Fruit fly (Drosophila melanogaster) whole organism, embryonic: ENCODE data around the gene CG13671.
A peak's percentile ranks its signal among the peaks of the same experiment; 100 is the strongest.

ENCODE experiments used
- BtbVII ChIP-seq: fragments of 200-800 bp; sonication (Bioruptor generic); optimal IDR thresholded peaks from 3 replicates; lab custom pipeline; 2017; ENCODE audit warnings: missing biosample characterization, mild to moderate bottlenecking, missing genetic modification characterization
- CG10366 ChIP-seq: fragments of 200-800 bp; sonication (Bioruptor generic); IDR thresholded peaks from 2 replicates; pipeline ENCODE4 v1.3.6; 2022; ENCODE audit warnings: missing biosample characterization, missing genetic modification characterization
- CG11398 ChIP-seq: fragments of 200-800 bp; sonication (Bioruptor generic); optimal IDR thresholded peaks from 2 replicates; lab custom pipeline; 2016; ENCODE audit warnings: missing biosample characterization, missing genetic modification characterization
- CG13894 ChIP-seq: fragments of 200-800 bp; sonication (Bioruptor generic); optimal IDR thresholded peaks from 3 replicates; lab custom pipeline; 2018; ENCODE audit warnings: missing biosample characterization, mild to moderate bottlenecking, missing genetic modification characterization, moderate library complexity
- CG14710 ChIP-seq: fragments of 200-800 bp; sonication (Bioruptor generic); optimal IDR thresholded peaks from 3 replicates; lab custom pipeline; 2019; ENCODE audit warnings: missing biosample characterization, mild to moderate bottlenecking, missing genetic modification characterization, moderate library complexity
- CG16813 ChIP-seq: fragments of 200-800 bp; sonication (Bioruptor generic); IDR thresholded peaks from 3 replicates; pipeline ENCODE4 v1.3.6; 2022; ENCODE audit warnings: missing biosample characterization, missing genetic modification characterization; ENCODE audit not compliant: partially characterized antibody
- CG17385 ChIP-seq: fragments of 200-800 bp; sonication (Bioruptor generic); optimal IDR thresholded peaks from 3 replicates; lab custom pipeline; 2018; ENCODE audit warnings: missing biosample characterization, mild to moderate bottlenecking, missing genetic modification characterization
- CG17912 ChIP-seq: fragments of 200-800 bp; sonication (Bioruptor generic); optimal IDR thresholded peaks from 2 replicates; lab custom pipeline; 2018; ENCODE audit warnings: missing biosample characterization, mild to moderate bottlenecking, missing genetic modification characterization
- CG18011 ChIP-seq: fragments of 200-800 bp; sonication (Bioruptor generic); optimal IDR thresholded peaks from 2 replicates; lab custom pipeline; 2017; ENCODE audit warnings: missing biosample characterization, missing genetic modification characterization, mild to moderate bottlenecking, moderate library complexity, missing genotype
- CG2712 ChIP-seq: fragments of 200-800 bp; optimal IDR thresholded peaks from 3 replicates; lab custom pipeline; 2019; ENCODE audit warnings: missing biosample characterization, mild to moderate bottlenecking, missing genetic modification characterization, moderate library complexity
- CG30020 ChIP-seq: fragments of 200-800 bp; optimal IDR thresholded peaks from 2 replicates; lab custom pipeline; 2019; ENCODE audit warnings: missing biosample characterization, mild to moderate bottlenecking, missing genetic modification characterization, moderate library complexity
- CG32767 ChIP-seq: fragments of 200-800 bp; sonication (Bioruptor generic); IDR thresholded peaks from 2 replicates; pipeline ENCODE4 v1.3.6; 2022; ENCODE audit warnings: missing biosample characterization, missing genetic modification characterization
- CG34224 ChIP-seq: fragments of 200-800 bp; sonication (Bioruptor generic); IDR thresholded peaks from 3 replicates; pipeline ENCODE4 v1.3.6; 2022; ENCODE audit warnings: missing biosample characterization, missing genetic modification characterization; ENCODE audit not compliant: partially characterized antibody
- CG7372 ChIP-seq: fragments of 200-800 bp; sonication (Bioruptor generic); IDR thresholded peaks from 2 replicates; pipeline ENCODE4 v1.3.6; 2022; ENCODE audit warnings: missing biosample characterization, missing genetic modification characterization
- CG8290 ChIP-seq, 3 experiments: fragments of 200-800 bp; sonication (Bioruptor generic); optimal IDR thresholded peaks; 2 replicates each; lab custom pipeline; 2016 to 2019; ENCODE audit warnings: missing biosample characterization in 3 of 3, missing genetic modification characterization in 3 of 3, mild to moderate bottlenecking in 2 of 3, moderate library complexity in 1 of 3
- CG9437 ChIP-seq: fragments of 200-800 bp; sonication (Bioruptor generic); optimal IDR thresholded peaks from 2 replicates; lab custom pipeline; 2018; ENCODE audit warnings: missing biosample characterization, mild to moderate bottlenecking, missing genetic modification characterization
- CG9932 ChIP-seq: fragments of 200-800 bp; sonication (Bioruptor generic); IDR thresholded peaks from 2 replicates; pipeline ENCODE4 v1.3.6; 2022; ENCODE audit warnings: missing biosample characterization, missing genetic modification characterization
- D ChIP-seq, 2 experiments: fragments of 200-800 bp in 1 of 2; fragments of >200 bp in 1 of 2; sonication (Bioruptor generic) in 1 of 2; optimal IDR thresholded peaks; 2 replicates in 1 of 2; 3 replicates in 1 of 2; lab custom pipeline; 2017; ENCODE audit warnings: mild to moderate bottlenecking in 1 of 2, missing biosample characterization in 1 of 2, missing genetic modification characterization in 1 of 2, missing genetic modification reagents in 1 of 2
- Dek ChIP-seq: fragments of 200-800 bp; sonication (Bioruptor generic); optimal IDR thresholded peaks from 3 replicates; lab custom pipeline; 2019; ENCODE audit warnings: missing biosample characterization, mild to moderate bottlenecking, missing genetic modification characterization, moderate library complexity
- Doc3 ChIP-seq: fragments of 200-800 bp; sonication (Bioruptor generic); IDR thresholded peaks from 3 replicates; pipeline ENCODE4 v1.3.6; 2022; ENCODE audit warnings: missing biosample characterization, missing genetic modification characterization; ENCODE audit not compliant: partially characterized antibody
- Dref ChIP-seq: fragments of 200-800 bp; sonication (Bioruptor generic); IDR thresholded peaks from 2 replicates; pipeline ENCODE4 v1.3.6; 2022; ENCODE audit warnings: missing biosample characterization, missing genetic modification characterization
- E2f2 ChIP-seq: fragments of 200-800 bp; sonication (Bioruptor generic); IDR thresholded peaks from 2 replicates; pipeline ENCODE4 v1.3.6; 2022; ENCODE audit warnings: missing biosample characterization, missing genetic modification characterization
- Ets65A ChIP-seq: fragments of 200-800 bp; sonication (Bioruptor generic); peaks from one replicate; lab custom pipeline; 2016; ENCODE audit warnings: missing biosample characterization, missing genetic modification characterization
- HLH4C ChIP-seq: fragments of 200-800 bp; sonication (Bioruptor generic); IDR thresholded peaks from 3 replicates; pipeline ENCODE4 v1.3.6; 2022; ENCODE audit warnings: missing biosample characterization, missing genetic modification characterization; ENCODE audit not compliant: partially characterized antibody
- Hr78 ChIP-seq, 2 experiments: fragments of 200-800 bp in 1 of 2; fragments of >200 bp in 1 of 2; sonication (Bioruptor generic) in 1 of 2; optimal IDR thresholded peaks; 2 replicates each; lab custom pipeline; 2017 to 2019; ENCODE audit warnings: missing biosample characterization in 2 of 2, missing genetic modification characterization in 2 of 2, mild to moderate bottlenecking in 1 of 2, moderate library complexity in 1 of 2
- Med ChIP-seq: fragments of 200-800 bp; sonication (Bioruptor generic); peaks from one replicate; lab custom pipeline; 2016; ENCODE audit warnings: missing biosample characterization, missing genetic modification characterization, mild to moderate bottlenecking, inconsistent platforms, moderate library complexity
- Myb ChIP-seq: fragments of 200-800 bp; sonication (Bioruptor generic); optimal IDR thresholded peaks from 2 replicates; lab custom pipeline; 2016; ENCODE audit warnings: missing biosample characterization, missing genetic modification characterization
- Neu2 ChIP-seq: fragments of 200-800 bp; sonication (Bioruptor generic); optimal IDR thresholded peaks from 3 replicates; lab custom pipeline; 2016; ENCODE audit warnings: missing biosample characterization, missing genetic modification characterization, borderline replicate concordance
- Pdp1 ChIP-seq, 2 experiments: fragments of 200-800 bp; sonication (Bioruptor generic); optimal IDR thresholded peaks; 3 replicates each; lab custom pipeline; 2016; ENCODE audit warnings: missing biosample characterization in 2 of 2, missing genetic modification characterization in 2 of 2, mild to moderate bottlenecking in 1 of 2, moderate library complexity in 1 of 2
- Sry-δ ChIP-seq: fragments of 200-800 bp; sonication (Bioruptor generic); optimal IDR thresholded peaks from 2 replicates; lab custom pipeline; 2016; ENCODE audit warnings: missing biosample characterization, missing genetic modification characterization
- Stat92E ChIP-seq, 3 experiments: fragments of >200 bp in 2 of 3; fragments of 200-800 bp in 1 of 3; sonication (Bioruptor generic) in 1 of 3; optimal IDR thresholded peaks; 2 replicates each; lab custom pipeline; 2017 to 2019; ENCODE audit warnings: missing biosample characterization in 3 of 3, missing genetic modification characterization in 3 of 3, mild to moderate bottlenecking in 1 of 3, moderate library complexity in 1 of 3
- ara ChIP-seq: fragments of 200-800 bp; sonication (Bioruptor generic); IDR thresholded peaks from 2 replicates; pipeline ENCODE4 v1.3.6; 2022; ENCODE audit warnings: missing biosample characterization, missing genetic modification characterization
- chinmo ChIP-seq: fragments of 200-800 bp; sonication (Bioruptor generic); IDR thresholded peaks from 4 replicates; pipeline ENCODE4 v1.3.6; 2022; ENCODE audit warnings: missing biosample characterization, missing genetic modification characterization; ENCODE audit not compliant: partially characterized antibody
- crp ChIP-seq, 2 experiments: fragments of 200-800 bp; sonication (Bioruptor generic); optimal IDR thresholded peaks; 2 replicates in 1 of 2; 3 replicates in 1 of 2; lab custom pipeline; 2017; ENCODE audit warnings: missing biosample characterization in 2 of 2, missing genetic modification characterization in 2 of 2, mild to moderate bottlenecking in 1 of 2, moderate library complexity in 1 of 2
- da ChIP-seq: fragments of 200-800 bp; sonication (Bioruptor generic); optimal IDR thresholded peaks from 2 replicates; lab custom pipeline; 2016; ENCODE audit warnings: missing biosample characterization, missing genetic modification characterization
- dati ChIP-seq: fragments of 200-800 bp; sonication (Bioruptor generic); IDR thresholded peaks from 2 replicates; pipeline ENCODE4 v1.3.6; 2022; ENCODE audit warnings: missing biosample characterization, missing genetic modification characterization
- grau ChIP-seq: fragments of 200-800 bp; optimal IDR thresholded peaks from 3 replicates; lab custom pipeline; 2019; ENCODE audit warnings: missing biosample characterization, mild to moderate bottlenecking, missing genetic modification characterization, moderate library complexity
- gro ChIP-seq: fragments of 200-800 bp; sonication (Bioruptor generic); optimal IDR thresholded peaks from 2 replicates; lab custom pipeline; 2016; ENCODE audit warnings: missing biosample characterization, missing genetic modification characterization
- nerfin-1 ChIP-seq: fragments of 200-800 bp; sonication (Bioruptor generic); optimal IDR thresholded peaks from 3 replicates; lab custom pipeline; 2019; ENCODE audit warnings: missing biosample characterization, mild to moderate bottlenecking, missing genetic modification characterization, moderate library complexity
- nerfin-2 ChIP-seq: fragments of 200-800 bp; sonication (Bioruptor generic); IDR thresholded peaks from 2 replicates; pipeline ENCODE4 v1.3.6; 2022; ENCODE audit warnings: missing biosample characterization, missing genetic modification characterization; ENCODE audit not compliant: partially characterized antibody
- phol ChIP-seq: fragments of 200-800 bp; sonication (Bioruptor generic); optimal IDR thresholded peaks from 3 replicates; lab custom pipeline; 2018; ENCODE audit warnings: missing biosample characterization, mild to moderate bottlenecking, missing genetic modification characterization, moderate library complexity
- psq ChIP-seq: fragments of 200-800 bp; sonication (Bioruptor generic); optimal IDR thresholded peaks from 2 replicates; lab custom pipeline; 2017; ENCODE audit warnings: missing biosample characterization, missing genetic modification characterization
- ranshi ChIP-seq: fragments of 200-800 bp; sonication (Bioruptor generic); IDR thresholded peaks from 2 replicates; pipeline ENCODE4 v1.3.6; 2022; ENCODE audit warnings: missing biosample characterization, missing genetic modification characterization
- run ChIP-seq: fragments of 200-800 bp; sonication (Bioruptor generic); optimal IDR thresholded peaks from 3 replicates; lab custom pipeline; 2018; ENCODE audit warnings: missing biosample characterization, mild to moderate bottlenecking, missing genetic modification characterization
- sens ChIP-seq: fragments of 200-800 bp; sonication (Bioruptor generic); peaks from one replicate; lab custom pipeline; 2016; ENCODE audit warnings: missing biosample characterization, missing genetic modification characterization
- stwl ChIP-seq: fragments of 200-800 bp; sonication (Bioruptor generic); optimal IDR thresholded peaks from 3 replicates; lab custom pipeline; 2018; ENCODE audit warnings: missing biosample characterization, mild to moderate bottlenecking, missing genetic modification characterization, moderate library complexity
- tap ChIP-seq: fragments of 200-800 bp; optimal IDR thresholded peaks from 3 replicates; lab custom pipeline; 2019; ENCODE audit warnings: missing biosample characterization, mild to moderate bottlenecking, missing genetic modification characterization, moderate library complexity
- unc-4 ChIP-seq: fragments of 200-800 bp; sonication (Bioruptor generic); IDR thresholded peaks from 2 replicates; pipeline ENCODE4 v1.3.6; 2022; ENCODE audit warnings: missing biosample characterization, missing genetic modification characterization; ENCODE audit not compliant: partially characterized antibody

The CG13671 gene

dm6 chr3L:8338921-8339320 lies 39.1 kb downstream of the CG13671 start, which contains the start of gene Pex2 (continued):
- TF ChIP-seq D (optimal IDR thresholded peaks at IDR 0.05; lab: Kevin White, UChicago) (no peak), D (GFP tag; optimal IDR thresholded peaks at IDR 0.05; lab: Kevin White, UChicago) (no peak), Dref (GFP tag; lab: Robert Waterston, UW) (peak; percentile 66), CG9437 (GFP tag; lab: Kevin White, UChicago) (no peak), CG16813 (GFP tag; lab: Robert Waterston, UW) (0 out of 3 replicates have a peak, but pooled peaks have one; percentile 31), stwl (peak; percentile 95), CG7372 (GFP tag; lab: Robert Waterston, UW) (no peak), psq (no peak), Pdp1 (GFP tag; optimal IDR thresholded peaks at IDR 0.05; lab: Kevin White, UChicago) (no peak), crp (GFP tag; optimal IDR thresholded peaks at IDR 0.05; lab: Kevin White, UChicago) (peak in 1 of 2 experiments; percentile 18), HLH4C (GFP tag; lab: Robert Waterston, UW) (peak; percentile 37; the same call in 1 of the 3 replicates), da (GFP tag; lab: Kevin White, UChicago) (no peak), sens (GFP tag; lab: Kevin White, UChicago) (peak; percentile 78), Hr78 (GFP tag; optimal IDR thresholded peaks at IDR 0.05; lab: Kevin White, UChicago) (peak in 1 of 2 experiments; percentile 60), CG34224 (GFP tag; lab: Robert Waterston, UW) (peak; percentile 34; the same call in 1 of the 3 replicates), run (tag; lab: Kevin White, UChicago) (no peak), CG13894 (tag; lab: Kevin White, UChicago) (no peak), Sry-δ (GFP tag; lab: Kevin White, UChicago) (peak; percentile 84), CG10366 (GFP tag; lab: Robert Waterston, UW) (no peak), Stat92E (GFP tag; optimal IDR thresholded peaks at IDR 0.05; lab: Kevin White, UChicago) (no peak), nerfin-2 (GFP tag; lab: Robert Waterston, UW) (no peak), CG2712 (peak; percentile 5), chinmo (GFP tag; lab: Robert Waterston, UW) (no peak), CG18011 (no peak), Doc3 (0 out of 3 replicates have a peak, but pooled peaks have one; percentile 21), Ets65A (GFP tag; lab: Kevin White, UChicago) (no peak), grau (tag; lab: Kevin White, UChicago) (no peak), CG17912 (no peak), ranshi (GFP tag; lab: Robert Waterston, UW) (no peak), E2f2 (GFP tag; lab: Robert Waterston, UW) (peak; percentile 98), BtbVII (GFP tag; lab: Kevin White, UChicago) (no peak), phol (tag; lab: Kevin White, UChicago) (peak; percentile 91), Med (peak; percentile 84), unc-4 (0 out of 2 replicates have a peak, but pooled peaks have one; percentile 25), ara (GFP tag; lab: Robert Waterston, UW) (no peak), Neu2 (GFP tag; lab: Kevin White, UChicago) (no peak), CG32767 (GFP tag; lab: Robert Waterston, UW) (0 out of 2 replicates have a peak, but pooled peaks have one; percentile 14), Myb (GFP tag; lab: Kevin White, UChicago) (peak; percentile 27), CG30020 (tag; lab: Kevin White, UChicago) (no peak), tap (tag; lab: Kevin White, UChicago) (peak; percentile 1), nerfin-1 (tag; lab: Kevin White, UChicago) (no peak), CG9932 (GFP tag; lab: Robert Waterston, UW) (peak; percentile 22; the same call in 1 of the 2 replicates), CG17385 (GFP tag; lab: Kevin White, UChicago) (no peak), gro (GFP tag; lab: Kevin White, UChicago) (peak; percentile 55), Dek (tag; lab: Kevin White, UChicago) (no peak), CG14710 (tag; lab: Kevin White, UChicago) (peak; percentile 66), CG8290 (GFP tag; optimal IDR thresholded peaks at IDR 0.05; lab: Kevin White, UChicago) (peak; percentile 2), CG8290 (tag; optimal IDR thresholded peaks at IDR 0.05; lab: Kevin White, UChicago) (no peak), dati (no peak), CG11398 (no peak)
